Worm (Caenorhabditis elegans): Measurements from ENCODE around the gene madf-9.

- no peak for TF ChIP-seq ceh-43 (GFP tag; optimal IDR thresholded peaks at IDR 0.05)
- no peak for TF ChIP-seq hlh-1 (tag; optimal IDR thresholded peaks at IDR 0.05)
- no peak for TF ChIP-seq ces-1 (GFP tag; optimal IDR thresholded peaks at IDR 0.05)
- peak; percentile 42 for TF ChIP-seq drap-1 (GFP tag; optimal IDR thresholded peaks at IDR 0.05)
- TF ChIP-seq bed-3 (GFP tag; optimal IDR thresholded peaks at IDR 0.05) = no peak
- no peak for TF ChIP-seq lsy-2 (tag; optimal IDR thresholded peaks at IDR 0.05)
- no peak for TF ChIP-seq ztf-11 (tag; optimal IDR thresholded peaks at IDR 0.05)
- no peak for TF ChIP-seq lin-13 (tag; optimal IDR thresholded peaks at IDR 0.05)
- TF ChIP-seq blmp-1 (tag; optimal IDR thresholded peaks at IDR 0.05) = no peak
- no peak for TF ChIP-seq unc-62 (GFP tag; optimal IDR thresholded peaks at IDR 0.05)
- no peak for TF ChIP-seq zip-8 (tag; optimal IDR thresholded peaks at IDR 0.05)
- no peak for TF ChIP-seq elt-1 (tag; optimal IDR thresholded peaks at IDR 0.05; ENCODE audit: borderline replicate concordance, insufficient read depth)
Observed at ce11 chrIV:3636528-3637129, at the start of gene madf-9.

All from whole organism, mixed stage, embryonic.